Fruit fly (Drosophila melanogaster) whole organism, embryonic: ENCODE measurements around the gene Acbp6.

Source experiments
- ATbp ChIP-seq: fragments of 200-800 bp; sonication (Bioruptor generic); optimal IDR thresholded peaks from 2 replicates; lab custom pipeline; 2017; ENCODE audit warnings: missing biosample characterization, mild to moderate bottlenecking, missing genetic modification characterization, missing genetic modification reagents
- Aef1 ChIP-seq: fragments of 200-800 bp; sonication (Bioruptor generic); IDR thresholded peaks from 3 replicates; pipeline ENCODE4 v1.3.6; 2022; ENCODE audit warnings: missing biosample characterization, missing genetic modification characterization
- BtbVII ChIP-seq: fragments of 200-800 bp; sonication (Bioruptor generic); optimal IDR thresholded peaks from 3 replicates; lab custom pipeline; 2017; ENCODE audit warnings: missing biosample characterization, mild to moderate bottlenecking, missing genetic modification characterization
- CG11504 ChIP-seq: fragments of 200-800 bp; sonication (Bioruptor generic); optimal IDR thresholded peaks from 3 replicates; lab custom pipeline; 2019; ENCODE audit warnings: missing biosample characterization, mild to moderate bottlenecking, missing genetic modification characterization, moderate library complexity
- CG12391 ChIP-seq: fragments of 200-800 bp; sonication (Bioruptor generic); optimal IDR thresholded peaks from 3 replicates; lab custom pipeline; 2018; ENCODE audit warnings: missing biosample characterization, mild to moderate bottlenecking, missing genetic modification characterization, moderate library complexity
- CG12942 ChIP-seq: fragments of 200-800 bp; sonication (Bioruptor generic); optimal IDR thresholded peaks from 3 replicates; lab custom pipeline; 2016; ENCODE audit warnings: missing biosample characterization, missing genetic modification characterization
- CG14441 ChIP-seq: fragments of 200-800 bp; sonication (Bioruptor generic); IDR thresholded peaks from 2 replicates; pipeline ENCODE4 v1.3.6; 2022; ENCODE audit warnings: missing biosample characterization, missing genetic modification characterization
- CG15011 ChIP-seq: fragments of 200-800 bp; sonication (Bioruptor generic); optimal IDR thresholded peaks from 3 replicates; lab custom pipeline; 2018; ENCODE audit warnings: missing biosample characterization, mild to moderate bottlenecking, missing genetic modification characterization
- CG15269 ChIP-seq: fragments of 200-800 bp; sonication (Bioruptor generic); optimal IDR thresholded peaks from 2 replicates; lab custom pipeline; 2018; ENCODE audit warnings: missing biosample characterization, mild to moderate bottlenecking, missing genetic modification characterization, moderate library complexity
- CG17802 ChIP-seq: fragments of 200-800 bp; sonication (Bioruptor generic); optimal IDR thresholded peaks from 2 replicates; lab custom pipeline; 2018; ENCODE audit warnings: missing biosample characterization, mild to moderate bottlenecking, missing genetic modification characterization, moderate library complexity
- CG18011 ChIP-seq: fragments of 200-800 bp; sonication (Bioruptor generic); optimal IDR thresholded peaks from 2 replicates; lab custom pipeline; 2017; ENCODE audit warnings: missing biosample characterization, missing genetic modification characterization, mild to moderate bottlenecking, moderate library complexity, missing genotype
- CG2120 ChIP-seq: fragments of 200-800 bp; sonication (Bioruptor generic); optimal IDR thresholded peaks from 3 replicates; lab custom pipeline; 2016; ENCODE audit warnings: missing biosample characterization, missing genetic modification characterization
- CG2129 ChIP-seq: fragments of 200-800 bp; sonication (Bioruptor generic); IDR thresholded peaks from 2 replicates; pipeline ENCODE4 v1.3.6; 2022; ENCODE audit warnings: missing biosample characterization, missing genetic modification characterization; ENCODE audit not compliant: partially characterized antibody
- CG30403 ChIP-seq: fragments of 200-800 bp; sonication (Bioruptor generic); optimal IDR thresholded peaks from 3 replicates; lab custom pipeline; 2016; ENCODE audit warnings: missing biosample characterization, missing genetic modification characterization
- CG3407 ChIP-seq: fragments of 200-800 bp; sonication (Bioruptor generic); optimal IDR thresholded peaks from 2 replicates; lab custom pipeline; 2018; ENCODE audit warnings: missing biosample characterization, mild to moderate bottlenecking, missing genetic modification characterization
- CG34422 ChIP-seq: fragments of 200-800 bp; sonication (Bioruptor generic); IDR thresholded peaks from 3 replicates; pipeline ENCODE4 v1.3.6; 2022; ENCODE audit warnings: missing biosample characterization, missing genetic modification characterization
- CG43689 ChIP-seq: fragments of 200-800 bp; sonication (Bioruptor generic); IDR thresholded peaks from 2 replicates; pipeline ENCODE4 v1.3.6; 2022; ENCODE audit warnings: missing biosample characterization, missing genetic modification characterization
- CG5180 ChIP-seq: fragments of 200-800 bp; sonication (Bioruptor generic); optimal IDR thresholded peaks from 3 replicates; lab custom pipeline; 2017; ENCODE audit warnings: missing biosample characterization, missing genetic modification characterization, mild to moderate bottlenecking, moderate library complexity, missing genetic modification reagents
- CG7745 ChIP-seq: fragments of 200-800 bp; sonication (Bioruptor generic); optimal IDR thresholded peaks from 2 replicates; lab custom pipeline; 2018; ENCODE audit warnings: missing biosample characterization, mild to moderate bottlenecking, missing genetic modification characterization, moderate library complexity
- CG8765 ChIP-seq: fragments of 200-800 bp; sonication (Bioruptor generic); IDR thresholded peaks from 2 replicates; pipeline ENCODE4 v1.3.6; 2022; ENCODE audit warnings: missing biosample characterization, missing genetic modification characterization
- CG9437 ChIP-seq: fragments of 200-800 bp; sonication (Bioruptor generic); optimal IDR thresholded peaks from 2 replicates; lab custom pipeline; 2018; ENCODE audit warnings: missing biosample characterization, mild to moderate bottlenecking, missing genetic modification characterization
- Dek ChIP-seq: fragments of 200-800 bp; sonication (Bioruptor generic); optimal IDR thresholded peaks from 3 replicates; lab custom pipeline; 2019; ENCODE audit warnings: missing biosample characterization, mild to moderate bottlenecking, missing genetic modification characterization, moderate library complexity
- Drgx ChIP-seq: fragments of 200-800 bp; sonication (Bioruptor generic); IDR thresholded peaks from 2 replicates; pipeline ENCODE4 v1.3.6; 2022; ENCODE audit warnings: missing biosample characterization, missing genetic modification characterization
- Ets65A ChIP-seq: fragments of 200-800 bp; sonication (Bioruptor generic); peaks from one replicate; lab custom pipeline; 2016; ENCODE audit warnings: missing biosample characterization, missing genetic modification characterization
- Hr51 ChIP-seq, 2 experiments: fragments of 200-800 bp; sonication (Bioruptor generic); optimal IDR thresholded peaks; 2 replicates in 1 of 2; 3 replicates in 1 of 2; lab custom pipeline; 2016 to 2018; ENCODE audit warnings: missing biosample characterization in 2 of 2, missing genetic modification characterization in 2 of 2, mild to moderate bottlenecking in 1 of 2, moderate library complexity in 1 of 2
- Jarid2 ChIP-seq: fragments of 200-800 bp; sonication (Bioruptor generic); optimal IDR thresholded peaks from 3 replicates; lab custom pipeline; 2017; ENCODE audit warnings: mild to moderate bottlenecking, missing biosample characterization, missing genetic modification reagents, missing genetic modification characterization
- Med ChIP-seq: fragments of 200-800 bp; sonication (Bioruptor generic); peaks from one replicate; lab custom pipeline; 2016; ENCODE audit warnings: missing biosample characterization, missing genetic modification characterization, mild to moderate bottlenecking, inconsistent platforms, moderate library complexity
- Meics ChIP-seq: fragments of 200-800 bp; sonication (Bioruptor generic); optimal IDR thresholded peaks from 2 replicates; lab custom pipeline; 2017; ENCODE audit warnings: missing biosample characterization, mild to moderate bottlenecking, missing genetic modification characterization
- Nf-YB ChIP-seq: fragments of 200-800 bp; sonication (Bioruptor generic); optimal IDR thresholded peaks from 3 replicates; lab custom pipeline; 2019; ENCODE audit warnings: missing biosample characterization, mild to moderate bottlenecking, missing genetic modification characterization, moderate library complexity
- Nf-YC ChIP-seq: fragments of 200-800 bp; optimal IDR thresholded peaks from 3 replicates; lab custom pipeline; 2019; ENCODE audit warnings: missing biosample characterization, mild to moderate bottlenecking, missing genetic modification characterization, moderate library complexity
- Xrp1 ChIP-seq: fragments of 200-800 bp; sonication (Bioruptor generic); IDR thresholded peaks from 2 replicates; pipeline ENCODE4 v1.3.6; 2022; ENCODE audit warnings: missing biosample characterization, missing genetic modification characterization
- caup ChIP-seq: fragments of 200-800 bp; sonication (Bioruptor generic); optimal IDR thresholded peaks from 3 replicates; lab custom pipeline; 2017; ENCODE audit warnings: missing biosample characterization, mild to moderate bottlenecking, missing genetic modification characterization, moderate library complexity; ENCODE audit not compliant: severe bottlenecking
- crp ChIP-seq, 2 experiments: fragments of 200-800 bp; sonication (Bioruptor generic); optimal IDR thresholded peaks; 2 replicates in 1 of 2; 3 replicates in 1 of 2; lab custom pipeline; 2017; ENCODE audit warnings: missing biosample characterization in 2 of 2, missing genetic modification characterization in 2 of 2, mild to moderate bottlenecking in 1 of 2, moderate library complexity in 1 of 2
- eve ChIP-seq, 2 experiments: fragments of >200 bp; optimal IDR thresholded peaks; 2 replicates each; lab custom pipeline; 2017; ENCODE audit warnings: missing biosample characterization in 2 of 2, missing genetic modification characterization in 2 of 2
- ewg ChIP-seq: fragments of 200-800 bp; sonication (Bioruptor generic); optimal IDR thresholded peaks from 3 replicates; lab custom pipeline; 2017; ENCODE audit warnings: mild to moderate bottlenecking, missing biosample characterization, missing genetic modification reagents, missing genetic modification characterization
- gcm2 ChIP-seq: fragments of 200-800 bp; sonication (Bioruptor generic); optimal IDR thresholded peaks from 2 replicates; lab custom pipeline; 2016; ENCODE audit warnings: missing biosample characterization, missing genetic modification characterization
- gem ChIP-seq: fragments of 200-800 bp; sonication (Bioruptor generic); optimal IDR thresholded peaks from 2 replicates; lab custom pipeline; 2019; ENCODE audit warnings: missing biosample characterization, mild to moderate bottlenecking, missing genetic modification characterization, moderate library complexity
- grn ChIP-seq: fragments of 200-800 bp; sonication (Bioruptor generic); optimal IDR thresholded peaks from 3 replicates; lab custom pipeline; 2017; ENCODE audit warnings: missing biosample characterization, missing genetic modification characterization
- her ChIP-seq: fragments of 200-800 bp; sonication (Bioruptor generic); optimal IDR thresholded peaks from 2 replicates; lab custom pipeline; 2016; ENCODE audit warnings: missing biosample characterization, missing genetic modification characterization
- jigr1 ChIP-seq: fragments of 200-800 bp; sonication (Bioruptor generic); IDR thresholded peaks from 3 replicates; pipeline ENCODE4 v1.3.6; 2022; ENCODE audit warnings: missing biosample characterization, missing genetic modification characterization
- mam ChIP-seq: fragments of 200-800 bp; sonication (Bioruptor generic); optimal IDR thresholded peaks from 3 replicates; lab custom pipeline; 2016; ENCODE audit warnings: missing biosample characterization, missing genetic modification characterization
- odd ChIP-seq: fragments of 200-800 bp; sonication (Bioruptor generic); optimal IDR thresholded peaks from 2 replicates; lab custom pipeline; 2017; ENCODE audit warnings: missing biosample characterization, mild to moderate bottlenecking, missing genetic modification characterization
- org-1 ChIP-seq: fragments of 200-800 bp; sonication (Bioruptor generic); optimal IDR thresholded peaks from 2 replicates; lab custom pipeline; 2017; ENCODE audit warnings: missing biosample characterization, missing genetic modification characterization
- prd ChIP-seq, 3 experiments: fragments of >200 bp in 2 of 3; fragments of 200-800 bp in 1 of 3; sonication (Bioruptor generic) in 1 of 3; optimal IDR thresholded peaks in 2 of 3; IDR thresholded peaks in 1 of 3; 2 replicates in 2 of 3; 3 replicates in 1 of 3; pipeline versions ENCODE4 v1.3.6 to Lab custom; 2017 to 2022; ENCODE audit warnings: missing biosample characterization in 1 of 3, missing genetic modification characterization in 1 of 3
- row ChIP-seq: fragments of 200-800 bp; sonication (Bioruptor generic); IDR thresholded peaks from 3 replicates; pipeline ENCODE4 v1.3.6; 2022; ENCODE audit warnings: missing biosample characterization, missing genetic modification characterization
- run ChIP-seq: fragments of 200-800 bp; sonication (Bioruptor generic); optimal IDR thresholded peaks from 3 replicates; lab custom pipeline; 2018; ENCODE audit warnings: missing biosample characterization, mild to moderate bottlenecking, missing genetic modification characterization
- sens ChIP-seq: fragments of 200-800 bp; sonication (Bioruptor generic); peaks from one replicate; lab custom pipeline; 2016; ENCODE audit warnings: missing biosample characterization, missing genetic modification characterization
- sna ChIP-seq: fragments of 200-800 bp; sonication (Bioruptor generic); IDR thresholded peaks from 2 replicates; pipeline ENCODE4 v1.3.6; 2022; ENCODE audit warnings: missing biosample characterization, missing genetic modification characterization; ENCODE audit not compliant: partially characterized antibody
- trem ChIP-seq: fragments of 200-800 bp; optimal IDR thresholded peaks from 3 replicates; lab custom pipeline; 2019; ENCODE audit warnings: missing biosample characterization, mild to moderate bottlenecking, missing genetic modification characterization, moderate library complexity
- zfh1 ChIP-seq: fragments of 200-800 bp; sonication (Bioruptor generic); IDR thresholded peaks from 3 replicates; pipeline ENCODE4 v1.3.6; 2022; ENCODE audit warnings: missing biosample characterization, missing genetic modification characterization

The Acbp6 gene

DNA sequence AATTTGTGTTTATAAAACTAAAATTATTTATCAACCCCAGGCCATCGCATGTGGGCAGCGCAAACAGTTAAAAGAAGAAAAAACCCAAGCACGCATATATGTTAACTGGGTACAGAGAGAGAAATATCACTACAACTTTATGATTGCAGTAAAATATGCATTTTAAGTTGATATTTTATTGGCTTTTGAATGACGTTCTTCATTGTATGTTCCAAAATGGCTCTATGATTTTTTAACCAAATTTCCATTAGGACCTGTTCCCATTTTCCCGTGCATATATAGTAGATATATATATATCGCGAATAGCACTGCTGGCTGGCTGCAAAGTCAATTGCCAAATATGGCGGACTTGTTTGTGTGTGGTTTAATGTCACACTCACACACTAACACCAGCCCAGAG, 32.2 kb upstream of the Acbp6 start:
- TF ChIP-seq BtbVII (GFP tag; lab: Kevin White, UChicago) (no peak), zfh1 (GFP tag; lab: Robert Waterston, UW) (no peak), mam (GFP tag; lab: Kevin White, UChicago) (peak; percentile 8), Nf-YB (GFP tag; lab: Kevin White, UChicago) (no peak), row (GFP tag; lab: Robert Waterston, UW) (0 out of 3 replicates have a peak, but pooled peaks have one; percentile 13), Hr51 (GFP tag; optimal IDR thresholded peaks at IDR 0.05; lab: Kevin White, UChicago) (no peak), CG2129 (no peak), CG15011 (GFP tag; lab: Kevin White, UChicago) (no peak), her (GFP tag; lab: Kevin White, UChicago) (no peak), caup (no peak), CG7745 (tag; lab: Kevin White, UChicago) (no peak), eve (GFP tag; optimal IDR thresholded peaks at IDR 0.05; lab: Kevin White, UChicago) (no peak), odd (GFP tag; lab: Kevin White, UChicago) (no peak), prd (optimal IDR thresholded peaks at IDR 0.05; lab: Kevin White, UChicago) (no peak), prd (GFP tag; IDR thresholded peaks at IDR 0.05; lab: Robert Waterston, UW) (no peak), Ets65A (peak; percentile 1), CG18011 (GFP tag; lab: Kevin White, UChicago) (no peak), jigr1 (GFP tag; lab: Robert Waterston, UW) (no peak), CG8765 (GFP tag; lab: Robert Waterston, UW) (no peak), crp (GFP tag; optimal IDR thresholded peaks at IDR 0.05; lab: Kevin White, UChicago) (no peak), sna (no peak), CG34422 (GFP tag; lab: Robert Waterston, UW) (no peak), trem (tag; lab: Kevin White, UChicago) (no peak), CG3407 (GFP tag; lab: Kevin White, UChicago) (no peak), CG5180 (GFP tag; lab: Kevin White, UChicago) (no peak), Drgx (GFP tag; lab: Robert Waterston, UW) (peak; percentile 73), CG43689 (GFP tag; lab: Robert Waterston, UW) (no peak), org-1 (no peak), Aef1 (no peak), CG2120 (GFP tag; lab: Kevin White, UChicago) (peak; percentile 5), gem (tag; lab: Kevin White, UChicago) (peak; percentile 4), CG15269 (tag; lab: Kevin White, UChicago) (no peak), run (tag; lab: Kevin White, UChicago) (no peak), CG12942 (GFP tag; lab: Kevin White, UChicago) (no peak), CG30403 (GFP tag; lab: Kevin White, UChicago) (no peak), CG11504 (tag; lab: Kevin White, UChicago) (peak; percentile 9), ewg (GFP tag; lab: Kevin White, UChicago) (no peak), Xrp1 (GFP tag; lab: Robert Waterston, UW) (no peak), Meics (no peak), ATbp (no peak), Nf-YC (tag; lab: Kevin White, UChicago) (no peak), Med (GFP tag; lab: Kevin White, UChicago) (peak; percentile 15), gcm2 (GFP tag; lab: Kevin White, UChicago) (no peak), CG14441 (GFP tag; lab: Robert Waterston, UW) (no peak), sens (peak; percentile 81), CG17802 (tag; lab: Kevin White, UChicago) (no peak), Jarid2 (GFP tag; lab: Kevin White, UChicago) (no peak), grn (no peak), Dek (tag; lab: Kevin White, UChicago) (no peak), CG9437 (no peak), CG12391 (no peak)
